Worm (Caenorhabditis elegans): Measurements from ENCODE around the gene ver-1.
"Not testable (repeated sequence)": the region's sequence is repeated elsewhere in the genome, so short reads cannot be mapped to it uniquely, and the experiment has no call there.

- not testable (repeated sequence) for TF ChIP-seq unc-62 (GFP tag; optimal IDR thresholded peaks at IDR 0.05); lsy-12 (tag; optimal IDR thresholded peaks at IDR 0.05); nfya-1 (tag; optimal IDR thresholded peaks at IDR 0.05; ENCODE audit: insufficient read depth); ceh-82 (tag; optimal IDR thresholded peaks at IDR 0.05); elt-2 (tag; optimal IDR thresholded peaks at IDR 0.05); nhr-77 (tag; optimal IDR thresholded peaks at IDR 0.05); nhr-76 (tag; optimal IDR thresholded peaks at IDR 0.05); nhr-23 (tag; optimal IDR thresholded peaks at IDR 0.05); skn-1 (tag; optimal IDR thresholded peaks at IDR 0.05); fos-1 (tag; optimal IDR thresholded peaks at IDR 0.05); ztf-4 (tag; optimal IDR thresholded peaks at IDR 0.05); nhr-11 (tag; optimal IDR thresholded peaks at IDR 0.05); elt-1 (tag; optimal IDR thresholded peaks at IDR 0.05)
Measured at ce11 chrIII:121983-122449, 34.6 kb upstream of the ver-1 start, which contains the start of gene C29F9.12.
